Worm (Caenorhabditis elegans): ENCODE measurements around the gene col-148.

DNA sequence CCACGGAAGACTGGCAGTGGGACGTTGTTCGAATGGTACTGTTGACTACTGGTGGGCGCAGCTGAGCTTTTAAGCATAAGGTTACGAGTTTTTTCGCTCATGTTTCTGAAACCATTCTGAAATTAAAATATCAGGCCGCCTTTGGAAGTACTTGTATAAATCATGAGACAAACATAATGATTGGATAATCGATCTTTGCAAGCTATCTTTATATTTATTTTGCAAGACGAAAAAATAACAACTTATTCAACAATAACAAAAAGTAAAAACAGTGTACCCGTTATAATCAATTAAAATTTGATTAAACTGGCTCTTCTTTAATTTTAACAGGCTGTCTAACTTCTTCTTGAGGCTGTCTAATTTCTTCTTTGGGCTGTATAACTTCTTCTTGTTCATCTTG, 36.1 kb upstream of the col-148 start, which contains the start of gene ZK856.16:
- no peak for TF ChIP-seq efl-1 (optimal IDR thresholded peaks at IDR 0.05)
- no peak for TF ChIP-seq efl-1 (GFP tag; optimal IDR thresholded peaks at IDR 0.05 in 1 of 2)
- TF ChIP-seq ceh-82 (tag; optimal IDR thresholded peaks at IDR 0.05) = no peak
- TF ChIP-seq mdl-1 (tag; optimal IDR thresholded peaks at IDR 0.05) = no peak
